Worm (Caenorhabditis elegans): ENCODE results near the gene Y57G7A.11.

ce11 chrII:1284985-1285384 lies 8.3 kb upstream of the Y57G7A.11 start:
- TF ChIP-seq tra-4 (tag; optimal IDR thresholded peaks at IDR 0.05) (no peak), sea-1 (GFP tag; conservative IDR thresholded peaks at IDR 0.05) (no peak), B0310.2 (tag; optimal IDR thresholded peaks at IDR 0.05) (no peak), tbx-37 (GFP tag; conservative IDR thresholded peaks at IDR 0.05) (no peak), ets-7 (tag; optimal IDR thresholded peaks at IDR 0.05) (no peak), tbx-11 (GFP tag; IDR thresholded peaks at IDR 0.05) (no peak), ama-1 (optimal IDR thresholded peaks at IDR 0.05) (no peak), pes-1 (GFP tag; IDR thresholded peaks at IDR 0.05) (no peak), ceh-36 (tag; optimal IDR thresholded peaks at IDR 0.05) (no peak), aly-1 (tag; optimal IDR thresholded peaks at IDR 0.05) (no peak), hnd-1 (tag; optimal IDR thresholded peaks at IDR 0.05) (no peak), hmg-4 (GFP tag; optimal IDR thresholded peaks at IDR 0.05) (no peak), ceh-13 (GFP tag; optimal IDR thresholded peaks at IDR 0.05) (no peak), hmbx-1 (tag; optimal IDR thresholded peaks at IDR 0.05) (no peak)

All from whole organism, early embryonic.